Fruit fly (Drosophila melanogaster): ENCODE results near the gene CG9813.

Gene CG9813

DNA sequence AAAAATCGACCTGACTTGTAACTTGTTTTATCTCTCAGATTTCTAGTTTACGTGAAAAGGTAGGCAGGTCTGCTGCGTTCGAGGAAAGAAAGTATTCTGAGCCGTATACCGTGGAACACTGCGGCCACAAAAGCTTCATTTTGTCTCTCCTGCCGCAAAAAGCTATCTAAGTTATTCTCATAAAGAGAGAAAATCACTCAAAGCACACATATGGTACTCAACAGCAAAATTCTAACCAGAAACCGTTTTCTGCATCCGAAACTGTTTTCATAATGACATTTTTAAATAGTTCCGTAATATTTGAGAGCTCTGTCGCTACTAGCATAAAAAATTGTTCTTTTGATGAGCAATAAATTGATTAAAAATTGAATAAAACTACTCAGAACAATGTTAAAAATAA is at the start of gene CG9813, which contains the start of gene CG8870:
Gene CG9813 (minus strand): TSS at position 101 of the 400 bp plus-strand sequence.
Gene CG8870 (plus strand): TSS at position 168 of the 400 bp plus-strand sequence.
- TF ChIP-seq lola (GFP tag; optimal IDR thresholded peaks at IDR 0.05) (no peak), dl (GFP tag; optimal IDR thresholded peaks at IDR 0.05; ENCODE audit: insufficient read depth in 1 of 2, partially characterized antibody in 2 of 2) (no peak), CG9705 (GFP tag; optimal IDR thresholded peaks at IDR 0.05) (no peak), Vsx2 (GFP tag; optimal IDR thresholded peaks at IDR 0.05; ENCODE audit: partially characterized antibody) (no peak), usp (GFP tag; optimal IDR thresholded peaks at IDR 0.05) (no peak), foxo (GFP tag; optimal IDR thresholded peaks at IDR 0.05) (no peak)

DNA sequence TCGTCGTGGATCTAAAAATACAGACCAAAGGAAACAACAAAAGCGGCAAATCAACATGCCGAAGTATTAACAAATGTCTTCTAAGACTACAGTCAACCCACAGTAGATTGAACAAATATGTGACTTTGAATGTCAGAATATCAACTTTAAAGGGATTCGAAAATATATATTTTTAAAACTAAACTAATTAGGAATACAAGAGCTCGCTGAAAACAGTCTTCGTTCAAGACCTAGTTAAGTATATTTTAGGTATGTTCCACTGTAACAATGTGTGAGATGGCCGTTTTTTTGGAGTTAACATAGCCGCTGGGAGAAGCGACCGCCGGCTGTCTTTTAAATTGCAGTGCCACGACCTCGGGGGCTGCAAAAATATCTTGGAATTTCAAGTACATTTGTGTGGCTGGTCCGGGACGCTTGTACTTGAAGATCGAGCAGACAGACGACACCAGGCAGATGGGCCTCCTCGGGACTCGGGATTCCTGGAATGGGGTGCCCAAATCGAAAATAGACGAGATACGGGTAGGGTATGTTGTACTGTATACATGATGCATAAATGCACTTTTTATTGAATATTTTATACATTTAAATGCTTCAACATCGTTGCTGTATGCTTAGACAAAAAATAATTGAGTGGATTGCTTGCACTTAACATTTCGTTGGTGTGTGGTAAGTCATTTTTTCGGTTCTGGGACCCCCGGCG is 48.9 kb upstream of the CG9813 start:
- TF ChIP-seq lola (GFP tag; optimal IDR thresholded peaks at IDR 0.05) = no peak
- TF ChIP-seq OdsH (GFP tag; optimal IDR thresholded peaks at IDR 0.05) = peak; percentile 67
- no peak for TF ChIP-seq GATAd (GFP tag; optimal IDR thresholded peaks at IDR 0.05)
- peak; percentile 73 for TF ChIP-seq rgr (GFP tag; optimal IDR thresholded peaks at IDR 0.05)
- peak; percentile 67 for TF ChIP-seq fru (GFP tag; optimal IDR thresholded peaks at IDR 0.05)
- TF ChIP-seq Sp1 (GFP tag; optimal IDR thresholded peaks at IDR 0.05) = peak; percentile 15
- TF ChIP-seq Hnf4 (GFP tag; optimal IDR thresholded peaks at IDR 0.05) = peak; percentile 50
- peak; percentile 45 for TF ChIP-seq HLH106 (tag; optimal IDR thresholded peaks at IDR 0.05)
- TF ChIP-seq pan (optimal IDR thresholded peaks at IDR 0.05) = no peak
- TF ChIP-seq br (GFP tag; optimal IDR thresholded peaks at IDR 0.05) = peak; percentile 62
- TF ChIP-seq psq (GFP tag; optimal IDR thresholded peaks at IDR 0.05) = peak; percentile 50
- TF ChIP-seq Abd-B (GFP tag; optimal IDR thresholded peaks at IDR 0.05) = no peak
- TF ChIP-seq ey (GFP tag; optimal IDR thresholded peaks at IDR 0.05) = peak; percentile 80
- TF ChIP-seq foxo (GFP tag; optimal IDR thresholded peaks at IDR 0.05) = peak in 1 of 2 experiments; percentile 70
- peak; percentile 41 for TF ChIP-seq sv (GFP tag; optimal IDR thresholded peaks at IDR 0.05)
- no peak for TF ChIP-seq usp (GFP tag; optimal IDR thresholded peaks at IDR 0.05)
- TF ChIP-seq h (GFP tag; optimal IDR thresholded peaks at IDR 0.05) = peak; percentile 76
- TF ChIP-seq dl (GFP tag; optimal IDR thresholded peaks at IDR 0.05; ENCODE audit: insufficient read depth in 1 of 2, partially characterized antibody in 2 of 2) = no peak
- TF ChIP-seq dmrt93B (GFP tag; optimal IDR thresholded peaks at IDR 0.05) = peak; percentile 38
- TF ChIP-seq woc (GFP tag; optimal IDR thresholded peaks at IDR 0.05) = peak; percentile 20

DNA sequence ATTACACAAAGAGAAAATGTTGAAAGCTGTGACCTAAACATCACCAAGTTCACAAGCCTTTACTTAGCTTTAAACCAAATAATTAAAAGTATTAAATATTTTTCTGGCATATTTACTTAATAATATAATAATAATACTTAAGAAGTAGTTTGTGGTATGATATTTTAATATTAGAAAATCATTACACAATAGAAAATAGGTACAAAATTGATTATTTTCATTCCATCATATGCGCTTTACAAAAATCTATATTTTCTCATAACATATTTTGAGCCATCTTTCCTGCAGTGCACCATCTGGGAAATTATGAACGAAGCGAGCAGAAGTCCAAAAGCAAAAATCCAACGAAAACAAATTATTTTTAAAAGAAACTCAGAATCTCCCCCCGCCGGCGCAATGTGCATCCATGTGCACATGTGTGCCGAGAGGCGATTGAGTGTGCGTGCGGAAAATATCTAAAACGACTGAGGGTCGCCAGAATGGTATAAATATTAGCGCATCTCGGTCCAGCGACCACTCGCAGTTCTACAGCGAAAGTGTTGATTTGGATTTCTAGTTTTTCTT is 46.0 kb upstream of the CG9813 start, which contains the start of gene Act87E:
Gene Act87E (plus strand): TSS at position 514 of the 564 bp plus-strand sequence.
- no peak for TF ChIP-seq Jra (GFP tag; optimal IDR thresholded peaks at IDR 0.05)
- TF ChIP-seq pan (optimal IDR thresholded peaks at IDR 0.05) = no peak
- peak; percentile 0 for TF ChIP-seq HLH106 (tag; optimal IDR thresholded peaks at IDR 0.05)
- TF ChIP-seq dmrt93B (GFP tag; optimal IDR thresholded peaks at IDR 0.05) = peak; percentile 17

DNA sequence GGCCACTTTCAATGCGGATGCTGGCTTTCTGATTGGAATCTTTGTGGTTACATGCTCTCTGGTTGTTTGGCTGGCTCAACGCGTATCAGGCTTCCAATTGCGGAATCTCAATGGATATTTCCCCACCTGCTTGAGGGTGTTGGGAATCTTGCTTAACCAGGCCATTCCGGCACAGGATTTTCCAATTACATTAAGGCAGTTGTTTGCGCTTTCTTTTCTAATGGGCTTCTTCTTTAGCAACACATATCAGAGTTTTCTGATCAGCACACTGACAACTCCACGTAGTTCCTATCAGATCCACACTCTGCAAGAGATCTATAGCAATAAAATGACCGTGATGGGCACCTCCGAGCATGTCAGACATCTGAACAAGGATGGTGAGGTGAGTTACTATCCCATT is 42.6 kb upstream of the CG9813 start:
- TF ChIP-seq psq (GFP tag; optimal IDR thresholded peaks at IDR 0.05) (no peak), GATAd (GFP tag; optimal IDR thresholded peaks at IDR 0.05) (no peak), Hr78 (GFP tag; optimal IDR thresholded peaks at IDR 0.05) (no peak), Dif (GFP tag; optimal IDR thresholded peaks at IDR 0.05; ENCODE audit: partially characterized antibody) (no peak), usp (GFP tag; optimal IDR thresholded peaks at IDR 0.05) (no peak), sage (GFP tag; optimal IDR thresholded peaks at IDR 0.05) (no peak), jim (GFP tag; optimal IDR thresholded peaks at IDR 0.05) (no peak), lola (GFP tag; optimal IDR thresholded peaks at IDR 0.05) (no peak), N (GFP tag; optimal IDR thresholded peaks at IDR 0.05) (no peak), pan (optimal IDR thresholded peaks at IDR 0.05) (no peak), Abd-B (GFP tag; optimal IDR thresholded peaks at IDR 0.05) (no peak), h (GFP tag; optimal IDR thresholded peaks at IDR 0.05) (no peak), dsf (GFP tag; optimal IDR thresholded peaks at IDR 0.05; ENCODE audit: borderline replicate concordance) (no peak), Mio (GFP tag; optimal IDR thresholded peaks at IDR 0.05) (no peak), CrebA (GFP tag; optimal IDR thresholded peaks at IDR 0.05; ENCODE audit: borderline replicate concordance) (no peak), OdsH (GFP tag; optimal IDR thresholded peaks at IDR 0.05) (no peak), fru (GFP tag; optimal IDR thresholded peaks at IDR 0.05) (no peak)

Measured in whole organism, wandering third instar larva.